Fruit fly (Drosophila melanogaster): ENCODE data around the gene CG4259.

CG4259 gene

DNA sequence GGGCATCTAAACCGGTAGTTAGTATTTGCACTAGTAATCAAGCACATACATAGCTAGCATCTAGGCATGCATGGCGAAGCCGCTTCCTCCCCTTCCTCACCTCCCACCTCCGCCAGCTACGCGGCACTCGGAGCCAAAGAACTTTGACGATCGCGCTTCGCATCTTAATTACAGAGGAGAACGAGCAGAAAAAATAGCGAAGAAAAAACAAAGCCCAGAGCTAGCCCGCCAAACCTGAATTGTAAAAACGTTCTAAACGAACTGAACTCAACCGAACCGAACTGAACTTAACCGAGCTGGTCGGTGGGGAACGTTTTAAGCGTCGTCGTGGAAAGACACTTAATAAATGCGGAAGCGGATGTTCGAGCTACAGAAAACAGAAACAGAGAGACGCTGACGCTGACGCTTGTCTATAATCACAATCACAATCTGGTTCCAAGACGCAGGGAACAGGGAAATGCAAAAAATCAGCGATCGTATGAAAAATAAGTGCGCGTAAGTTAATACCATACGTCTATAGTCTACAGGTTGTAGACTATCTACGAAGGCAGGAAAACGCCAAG is 39.9 kb upstream of the CG4259 start (continued):
- TF ChIP-seq Elba2 (GFP tag; optimal IDR thresholded peaks at IDR 0.05) (no peak), zen2 (GFP tag; IDR thresholded peaks at IDR 0.05; ENCODE audit: partially characterized antibody) (no peak)

DNA sequence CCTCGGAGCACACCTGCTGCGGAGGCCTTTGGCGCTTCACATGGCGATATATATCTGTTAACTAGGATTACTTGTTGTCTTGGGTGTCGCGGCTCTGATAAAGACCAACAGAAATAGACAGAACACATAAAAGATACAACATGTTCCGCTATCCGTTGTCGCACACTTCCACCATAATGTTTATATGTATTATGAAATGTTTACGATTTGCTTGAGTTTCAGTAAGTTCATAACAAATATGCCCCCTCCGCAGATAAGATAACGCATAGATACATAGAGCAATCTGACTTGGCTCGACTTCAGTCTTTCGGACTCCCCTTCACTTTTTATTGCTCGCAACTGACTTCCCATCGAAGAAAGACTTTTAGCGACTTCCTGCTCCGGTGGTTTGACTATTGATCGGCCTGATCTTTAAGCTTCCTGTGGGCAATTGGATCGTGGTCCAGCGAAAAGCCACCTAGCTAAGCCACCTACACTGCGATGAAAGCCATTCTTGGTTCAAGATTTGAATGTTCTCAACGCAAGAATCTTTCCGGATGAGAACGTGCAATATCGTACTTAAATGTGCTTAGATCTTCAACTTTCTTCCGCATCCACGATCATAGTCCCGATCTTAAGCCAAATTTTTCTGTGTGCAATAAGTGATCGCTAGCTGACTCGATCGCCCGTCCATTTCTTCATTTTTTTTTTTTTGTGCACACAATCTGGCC is 39.3 kb upstream of the CG4259 start:
- no peak; the same call in 1 of the 2 replicates for TF ChIP-seq CG14014 (GFP tag; IDR thresholded peaks at IDR 0.05)
- no peak for TF ChIP-seq CG13123 (GFP tag; optimal IDR thresholded peaks at IDR 0.05)
- TF ChIP-seq CG13424 (tag; optimal IDR thresholded peaks at IDR 0.05) = peak; percentile 32
- TF ChIP-seq CG4360 (GFP tag; IDR thresholded peaks at IDR 0.05) = no peak
- TF ChIP-seq Dll (GFP tag; IDR thresholded peaks at IDR 0.05; ENCODE audit: partially characterized antibody) = no peak
- no peak for TF ChIP-seq CG30431 (GFP tag; optimal IDR thresholded peaks at IDR 0.05)
- TF ChIP-seq hkb (optimal IDR thresholded peaks at IDR 0.05) = no peak
- peak; percentile 46 for TF ChIP-seq hkb (GFP tag; IDR thresholded peaks at IDR 0.05)
- TF ChIP-seq ranshi (GFP tag; IDR thresholded peaks at IDR 0.05) = no peak
- TF ChIP-seq run (tag; optimal IDR thresholded peaks at IDR 0.05) = peak; percentile 40
- peak; percentile 7 for TF ChIP-seq CG11504 (tag; optimal IDR thresholded peaks at IDR 0.05)
- TF ChIP-seq vnd (GFP tag; IDR thresholded peaks at IDR 0.05; ENCODE audit: partially characterized antibody) = no peak
- TF ChIP-seq yki (optimal IDR thresholded peaks at IDR 0.05) = no peak
- TF ChIP-seq zen (tag; optimal IDR thresholded peaks at IDR 0.05) = no peak
- 0 out of 2 replicates have a peak, but pooled peaks have one; percentile 23 for TF ChIP-seq aop (GFP tag; IDR thresholded peaks at IDR 0.05)
- TF ChIP-seq CG1529 (GFP tag; optimal IDR thresholded peaks at IDR 0.05) = peak; percentile 17
- TF ChIP-seq Poxn (GFP tag; IDR thresholded peaks at IDR 0.05) = no peak
- TF ChIP-seq Ravus (GFP tag; IDR thresholded peaks at IDR 0.05) = no peak
- TF ChIP-seq GATAe (GFP tag; conservative IDR thresholded peaks at IDR 0.05) = peak; percentile 82
- peak; percentile 55 for TF ChIP-seq sug (tag; optimal IDR thresholded peaks at IDR 0.05)
- 0 out of 2 replicates have a peak, but pooled peaks have one; percentile 26 for TF ChIP-seq sens-2 (GFP tag; IDR thresholded peaks at IDR 0.05)
- TF ChIP-seq CG11695 (GFP tag; IDR thresholded peaks at IDR 0.05) = no peak
- TF ChIP-seq unpg (GFP tag; optimal IDR thresholded peaks at IDR 0.05) = peak; percentile 33
- no peak for TF ChIP-seq Max (GFP tag; optimal IDR thresholded peaks at IDR 0.05)
- TF ChIP-seq fd102C (GFP tag; optimal IDR thresholded peaks at IDR 0.05) = no peak
- no peak for TF ChIP-seq ham (GFP tag; IDR thresholded peaks at IDR 0.05)
- peak; percentile 54 for TF ChIP-seq CG3281 (GFP tag; optimal IDR thresholded peaks at IDR 0.05)
- TF ChIP-seq dati (GFP tag; IDR thresholded peaks at IDR 0.05) = no peak
- peak; percentile 40 for TF ChIP-seq CG34376 (GFP tag; optimal IDR thresholded peaks at IDR 0.05)
- peak; percentile 4 for TF ChIP-seq ac (GFP tag; optimal IDR thresholded peaks at IDR 0.05)
- peak; percentile 19 for TF ChIP-seq cwo (GFP tag; optimal IDR thresholded peaks at IDR 0.05)
- TF ChIP-seq wdn (GFP tag; IDR thresholded peaks at IDR 0.05) = no peak
- TF ChIP-seq CG13894 (tag; optimal IDR thresholded peaks at IDR 0.05) = peak; percentile 40
- no peak for TF ChIP-seq cad (GFP tag; optimal IDR thresholded peaks at IDR 0.05)
- TF ChIP-seq Hr78 (GFP tag; optimal IDR thresholded peaks at IDR 0.05) = no peak
- TF ChIP-seq CG6813 (GFP tag; optimal IDR thresholded peaks at IDR 0.05) = peak; percentile 70
- TF ChIP-seq Xrp1 (GFP tag; IDR thresholded peaks at IDR 0.05) = peak; percentile 32; the same call in 1 of the 2 replicates
- no peak for TF ChIP-seq Bteb2 (GFP tag; optimal IDR thresholded peaks at IDR 0.05)
- TF ChIP-seq CG13624 (GFP tag; optimal IDR thresholded peaks at IDR 0.05) = no peak
- peak; percentile 74 for TF ChIP-seq CG17568 (GFP tag; optimal IDR thresholded peaks at IDR 0.05)
- no peak for TF ChIP-seq ftz-f1 (GFP tag; optimal IDR thresholded peaks at IDR 0.05)
- peak; percentile 20 for TF ChIP-seq Sox100B (GFP tag; optimal IDR thresholded peaks at IDR 0.05)
- TF ChIP-seq Usf (GFP tag; optimal IDR thresholded peaks at IDR 0.05) = no peak
- peak; percentile 40 for TF ChIP-seq Meics (GFP tag; optimal IDR thresholded peaks at IDR 0.05)
- TF ChIP-seq CG17912 (GFP tag; optimal IDR thresholded peaks at IDR 0.05) = peak; percentile 49
- peak; percentile 80 for TF ChIP-seq lab (GFP tag; optimal IDR thresholded peaks at IDR 0.05)
